Worm (Caenorhabditis elegans): ENCODE results near the gene B0334.13.

ce11 chrII:11440265-11440664 lies 47.8 kb upstream of the B0334.13 start, which contains the start of gene VW02B12L.2:
- no peak for TF ChIP-seq Y95B8A.8 (GFP tag; IDR thresholded peaks at IDR 0.05)
- no peak for TF ChIP-seq hmg-20 (GFP tag; IDR thresholded peaks at IDR 0.05)
- no peak for TF ChIP-seq nfya-2 (GFP tag; IDR thresholded peaks at IDR 0.05)
- no peak for TF ChIP-seq Y56A3A.18 (GFP tag; IDR thresholded peaks at IDR 0.05)
- TF ChIP-seq sdz-38 (tag; optimal IDR thresholded peaks at IDR 0.05) = no peak
